Worm (Caenorhabditis elegans): ENCODE results near the gene cnc-11.

ce11 chrV:1474486-1475125 is 32.5 kb downstream of the cnc-11 start, which contains the start of the genes F53E2.2 and unc-60:
- TF ChIP-seq dmd-9 (GFP tag; IDR thresholded peaks at IDR 0.05): no peak
- TF ChIP-seq sdz-12 (GFP tag; optimal IDR thresholded peaks at IDR 0.05): no peak

Data from whole organism, L4 larva.